Worm (Caenorhabditis elegans) whole organism, L4 larva: ENCODE data around the gene F27E5.3.

Source experiments
- F37D6.2 ChIP-seq: sonication (generic microtip); optimal IDR thresholded peaks from 2 replicates; lab custom pipeline; 2016; ENCODE audit warnings: mild to moderate bottlenecking, missing genetic modification characterization, missing compliant biosample characterization
- F49E8.2 ChIP-seq: sonication (generic microtip); optimal IDR thresholded peaks from 2 replicates; lab custom pipeline; 2016; ENCODE audit warnings: missing compliant biosample characterization, mild to moderate bottlenecking, missing genetic modification characterization, borderline replicate concordance
- R02D3.7 ChIP-seq: fragments of 150-350 bp; sonication (generic microtip); optimal IDR thresholded peaks from 3 replicates; lab custom pipeline; 2014; ENCODE audit warnings: missing biosample characterization, missing genetic modification characterization
- T26A8.4 ChIP-seq: fragments of 200-800 bp; sonication (Bioruptor generic); IDR thresholded peaks from 2 replicates; pipeline ENCODE4 v1.3.6; 2022; ENCODE audit warnings: missing genetic modification characterization, missing compliant biosample characterization
- Y48G9A.11 ChIP-seq: fragments of 200-800 bp; sonication (Bioruptor generic); IDR thresholded peaks from 2 replicates; pipeline ENCODE4 v1.3.6; 2022; ENCODE audit warnings: missing genetic modification reagents, missing genetic modification characterization, missing compliant biosample characterization
- Y75B8A.6 ChIP-seq: fragments of 200-800 bp; sonication (Bioruptor generic); IDR thresholded peaks from 2 replicates; pipeline ENCODE4 v1.3.6; 2022; ENCODE audit warnings: missing genetic modification reagents, missing genetic modification characterization, missing compliant biosample characterization
- ZK337.2 ChIP-seq: fragments of 200-800 bp; sonication (Bioruptor generic); IDR thresholded peaks from 2 replicates; pipeline ENCODE4 v1.3.6; 2022; ENCODE audit warnings: missing genetic modification reagents, missing genetic modification characterization, missing compliant biosample characterization
- ZK546.5 ChIP-seq, 2 experiments: sonication (generic microtip); optimal IDR thresholded peaks; 2 replicates each; lab custom pipeline; 2017; ENCODE audit warnings: missing biosample characterization in 2 of 2, missing genetic modification characterization in 2 of 2
- ceh-28 ChIP-seq: fragments of 150-350 bp; optimal IDR thresholded peaks from 2 replicates; lab custom pipeline; 2014; ENCODE audit warnings: missing biosample characterization, missing genetic modification reagents, missing genetic modification characterization
- ceh-62 ChIP-seq: sonication (generic microtip); optimal IDR thresholded peaks from 2 replicates; lab custom pipeline; 2017; ENCODE audit warnings: missing biosample characterization, missing genetic modification characterization
- ceh-82 ChIP-seq: sonication (generic microtip); optimal IDR thresholded peaks from 2 replicates; lab custom pipeline; 2017; ENCODE audit warnings: missing biosample characterization, missing genetic modification characterization
- cey-2 ChIP-seq: sonication (generic microtip); optimal IDR thresholded peaks from 3 replicates; lab custom pipeline; 2017; ENCODE audit warnings: missing genetic modification characterization, mild to moderate bottlenecking, missing compliant biosample characterization, antibody characterized with exemption, borderline replicate concordance; ENCODE audit not compliant: insufficient read depth
- daf-8 ChIP-seq: fragments of 200-800 bp; sonication (Bioruptor generic); IDR thresholded peaks from 2 replicates; pipeline ENCODE4 v1.3.6; 2022; ENCODE audit warnings: missing genetic modification characterization, missing compliant biosample characterization
- dmd-6 ChIP-seq: fragments of 200-800 bp; sonication (Bioruptor generic); IDR thresholded peaks from 2 replicates; pipeline ENCODE4 v1.3.6; 2022; ENCODE audit warnings: missing genetic modification reagents, missing genetic modification characterization, missing compliant biosample characterization
- dmd-8 ChIP-seq: fragments of 200-800 bp; sonication (Bioruptor generic); IDR thresholded peaks from 2 replicates; pipeline ENCODE4 v1.3.6; 2022; ENCODE audit warnings: missing genetic modification characterization, missing compliant biosample characterization
- duxl-1 ChIP-seq: sonication (generic microtip); optimal IDR thresholded peaks from 2 replicates; lab custom pipeline; 2016; ENCODE audit warnings: mild to moderate bottlenecking, missing genetic modification characterization, moderate library complexity, missing compliant biosample characterization; ENCODE audit not compliant: poor library complexity
- dve-1 ChIP-seq: sonication (generic microtip); optimal IDR thresholded peaks from 2 replicates; lab custom pipeline; 2017; ENCODE audit warnings: antibody characterized with exemption, mild to moderate bottlenecking, missing genetic modification characterization, missing compliant biosample characterization; ENCODE audit not compliant: insufficient read depth
- fkh-10 ChIP-seq: fragments of 150-350 bp; optimal IDR thresholded peaks from 2 replicates; lab custom pipeline; 2014; ENCODE audit warnings: missing biosample characterization, missing genetic modification reagents, missing genetic modification characterization
- fos-1 ChIP-seq: fragments of 150-350 bp; optimal IDR thresholded peaks from 2 replicates; lab custom pipeline; 2014; ENCODE audit warnings: missing biosample characterization, missing genetic modification characterization
- gei-8 ChIP-seq: fragments of 200-800 bp; sonication (Bioruptor generic); optimal IDR thresholded peaks from 2 replicates; lab custom pipeline; 2018; ENCODE audit warnings: mild to moderate bottlenecking, missing genetic modification characterization, missing compliant biosample characterization
- hif-1 ChIP-seq, 2 experiments: sonication (generic microtip); optimal IDR thresholded peaks; 2 replicates each; lab custom pipeline; 2016 to 2017; ENCODE audit warnings: missing compliant biosample characterization in 2 of 2, missing genetic modification characterization in 2 of 2, missing genetic modification reagents in 2 of 2, missing genotype in 2 of 2, mild to moderate bottlenecking in 1 of 2
- hlh-11 ChIP-seq: fragments of 200-800 bp; sonication (Bioruptor generic); optimal IDR thresholded peaks from 2 replicates; lab custom pipeline; 2018; ENCODE audit warnings: mild to moderate bottlenecking, missing genetic modification characterization, missing compliant biosample characterization
- hlh-30 ChIP-seq: sonication (generic microtip); optimal IDR thresholded peaks from 2 replicates; lab custom pipeline; 2017; ENCODE audit warnings: antibody characterized with exemption, mild to moderate bottlenecking, missing genetic modification characterization, missing compliant biosample characterization; ENCODE audit not compliant: insufficient read depth
- jun-1 ChIP-seq: fragments of 150-350 bp; optimal IDR thresholded peaks from 2 replicates; lab custom pipeline; 2014; ENCODE audit warnings: missing biosample characterization, missing genetic modification reagents, missing genetic modification characterization
- lim-7 ChIP-seq: fragments of 200-800 bp; sonication (Bioruptor generic); IDR thresholded peaks from 2 replicates; pipeline ENCODE4 v1.3.6; 2022; ENCODE audit warnings: missing genetic modification characterization, missing compliant biosample characterization
- lin-1 ChIP-seq: fragments of 200-800 bp; sonication (Bioruptor generic); IDR thresholded peaks from 2 replicates; pipeline ENCODE4 v1.3.6; 2022; ENCODE audit warnings: missing genetic modification reagents, missing genetic modification characterization, missing compliant biosample characterization
- lin-15B ChIP-seq: fragments of 150-350 bp; sonication (generic microtip); optimal IDR thresholded peaks from 3 replicates; lab custom pipeline; 2014; ENCODE audit warnings: missing biosample characterization, missing genetic modification characterization
- lin-39 ChIP-seq: fragments of 150-350 bp; optimal IDR thresholded peaks from 2 replicates; lab custom pipeline; 2014; ENCODE audit warnings: missing biosample characterization, missing genetic modification reagents, missing genetic modification characterization
- lsy-2 ChIP-seq, 2 experiments: fragments of 150-350 bp in 1 of 2; sonication (generic microtip) in 1 of 2; optimal IDR thresholded peaks; 2 replicates each; lab custom pipeline; 2014 to 2017; ENCODE audit warnings: missing biosample characterization in 2 of 2, missing genetic modification characterization in 2 of 2
- madf-9 ChIP-seq: fragments of 200-800 bp; sonication (Bioruptor generic); conservative IDR thresholded peaks from 2 replicates; pipeline ENCODE4 v1.3.6; 2022; ENCODE audit warnings: missing genetic modification reagents, missing genetic modification characterization, missing compliant biosample characterization
- mdl-1 ChIP-seq, 2 experiments: fragments of 150-350 bp in 1 of 2; sonication (generic microtip) in 1 of 2; optimal IDR thresholded peaks; 2 replicates each; lab custom pipeline; 2014 to 2017; ENCODE audit warnings: missing biosample characterization in 2 of 2, missing genetic modification characterization in 2 of 2
- mdt-29 ChIP-seq: fragments of 200-800 bp; sonication (Bioruptor generic); IDR thresholded peaks from 2 replicates; pipeline ENCODE4 v1.3.6; 2022; ENCODE audit warnings: missing genetic modification reagents, missing genetic modification characterization, missing compliant biosample characterization
- nhr-11 ChIP-seq: fragments of 150-350 bp; optimal IDR thresholded peaks from 2 replicates; lab custom pipeline; 2014; ENCODE audit warnings: missing biosample characterization, missing genetic modification characterization
- nhr-111 ChIP-seq: fragments of 200-800 bp; sonication (Bioruptor generic); optimal IDR thresholded peaks from 2 replicates; lab custom pipeline; 2018; ENCODE audit warnings: mild to moderate bottlenecking, missing genetic modification characterization, missing compliant biosample characterization
- nhr-237 ChIP-seq: sonication (generic microtip); optimal IDR thresholded peaks from 2 replicates; lab custom pipeline; 2017; ENCODE audit warnings: missing biosample characterization, missing genetic modification characterization
- nhr-25 ChIP-seq: sonication (generic microtip); optimal IDR thresholded peaks from 2 replicates; lab custom pipeline; 2017; ENCODE audit warnings: missing genetic modification characterization, mild to moderate bottlenecking, missing compliant biosample characterization, antibody characterized with exemption, moderate library complexity, borderline replicate concordance; ENCODE audit not compliant: insufficient read depth
- nhr-28 ChIP-seq: fragments of 150-350 bp; optimal IDR thresholded peaks from 2 replicates; lab custom pipeline; 2014; ENCODE audit warnings: missing biosample characterization, missing genetic modification characterization
- pha-4 ChIP-seq, 2 experiments: fragments of 150-350 bp in 1 of 2; fragments of 200-800 bp in 1 of 2; sonication (Bioruptor generic) in 1 of 2; IDR thresholded peaks in 1 of 2; optimal IDR thresholded peaks in 1 of 2; 2 replicates each; pipeline versions ENCODE4 v1.3.6 to Lab custom; 2014 to 2022; ENCODE audit warnings: missing genetic modification characterization in 2 of 2, missing genetic modification reagents in 2 of 2, missing biosample characterization in 1 of 2, missing compliant biosample characterization in 1 of 2
- php-3 ChIP-seq: fragments of 200-800 bp; sonication (Bioruptor generic); IDR thresholded peaks from 2 replicates; pipeline ENCODE4 v1.3.6; 2022; ENCODE audit warnings: missing genetic modification reagents, missing genetic modification characterization, missing compliant biosample characterization
- pqm-1 ChIP-seq: sonication (generic microtip); optimal IDR thresholded peaks from 2 replicates; lab custom pipeline; 2017; ENCODE audit warnings: missing biosample characterization, missing genetic modification characterization
- set-16 ChIP-seq: fragments of 200-800 bp; sonication (Bioruptor generic); IDR thresholded peaks from 2 replicates; pipeline ENCODE4 v1.3.6; 2022; ENCODE audit warnings: missing genetic modification reagents, missing genetic modification characterization, missing compliant biosample characterization
- skn-1 ChIP-seq: fragments of 150-350 bp; optimal IDR thresholded peaks from 2 replicates; lab custom pipeline; 2014; ENCODE audit warnings: missing biosample characterization, missing genetic modification characterization
- snpc-4 ChIP-seq: fragments of 150-350 bp; optimal IDR thresholded peaks from 2 replicates; lab custom pipeline; 2014; ENCODE audit warnings: missing biosample characterization, missing genetic modification characterization
- spr-1 ChIP-seq: sonication (generic microtip); optimal IDR thresholded peaks from 2 replicates; lab custom pipeline; 2016; ENCODE audit warnings: mild to moderate bottlenecking, missing genetic modification characterization, missing compliant biosample characterization
- spr-3 ChIP-seq: fragments of 200-800 bp; sonication (Bioruptor generic); optimal IDR thresholded peaks from 2 replicates; lab custom pipeline; 2018; ENCODE audit warnings: mild to moderate bottlenecking, missing genetic modification characterization, missing compliant biosample characterization
- unc-130 ChIP-seq: sonication (generic microtip); optimal IDR thresholded peaks from 2 replicates; lab custom pipeline; 2016; ENCODE audit warnings: missing genetic modification reagents, missing genetic modification characterization, missing compliant biosample characterization
- zag-1 ChIP-seq: fragments of 150-350 bp; optimal IDR thresholded peaks from 2 replicates; lab custom pipeline; 2014; ENCODE audit warnings: missing biosample characterization, missing genetic modification characterization
- zfp-2 ChIP-seq: sonication (generic microtip); optimal IDR thresholded peaks from 2 replicates; lab custom pipeline; 2016; ENCODE audit warnings: mild to moderate bottlenecking, missing genetic modification characterization, missing compliant biosample characterization
- zip-11 ChIP-seq: fragments of 200-800 bp; sonication (Bioruptor generic); IDR thresholded peaks from 2 replicates; pipeline ENCODE4 v1.3.6; 2022; ENCODE audit warnings: missing genetic modification characterization, missing compliant biosample characterization
- zip-2 ChIP-seq: fragments of 150-350 bp; optimal IDR thresholded peaks from 2 replicates; lab custom pipeline; 2014; ENCODE audit warnings: missing biosample characterization, missing genetic modification characterization
- ztf-11 ChIP-seq: fragments of 150-350 bp; optimal IDR thresholded peaks from 2 replicates; lab custom pipeline; 2014; ENCODE audit warnings: missing biosample characterization, missing genetic modification characterization

F27E5.3 gene

ce11 chrII:10174338-10174737 is 30.3 kb upstream of the F27E5.3 start, which contains the start of gene F33H1.4 (continued):
- TF ChIP-seq hlh-30 = no peak
- no peak for TF ChIP-seq nhr-111 (GFP tag; lab: Kevin White, UChicago)
- TF ChIP-seq F49E8.2 = peak; percentile 8
- TF ChIP-seq T26A8.4 = peak; percentile 25; the same call in 1 of the 2 replicates
- no peak; the same call in 1 of the 2 replicates for TF ChIP-seq dmd-6 (GFP tag; lab: Robert Waterston, UW)
- TF ChIP-seq ceh-62 (tag; lab: Kevin White, UChicago) = no peak
- no peak for TF ChIP-seq pqm-1
- no peak for TF ChIP-seq spr-1 (tag; lab: Kevin White, UChicago)
- no peak for TF ChIP-seq gei-8 (GFP tag; lab: Kevin White, UChicago)
- no peak for TF ChIP-seq Y75B8A.6 (GFP tag; lab: Robert Waterston, UW)
- TF ChIP-seq lin-15B = no peak
- no peak for TF ChIP-seq ZK546.5 (tag; optimal IDR thresholded peaks at IDR 0.05; lab: Kevin White, UChicago)
- TF ChIP-seq lim-7 = no peak
- TF ChIP-seq unc-130 (GFP tag; lab: Kevin White, UChicago) = peak; percentile 20
- peak; percentile 77 to 96 for TF ChIP-seq lsy-2 (tag; optimal IDR thresholded peaks at IDR 0.05; lab: Kevin White, UChicago)
- no peak for TF ChIP-seq spr-3
- no peak for TF ChIP-seq R02D3.7 (tag; lab: Kevin White, UChicago)
- no peak for TF ChIP-seq jun-1 (tag; lab: Kevin White, UChicago)
- TF ChIP-seq mdt-29 (GFP tag; lab: Robert Waterston, UW) = no peak
- TF ChIP-seq ceh-28 = peak; percentile 51
- no peak for TF ChIP-seq nhr-25
- TF ChIP-seq zag-1 = no peak
- no peak for TF ChIP-seq zip-2
- no peak for TF ChIP-seq madf-9 (GFP tag; lab: Robert Waterston, UW)
- peak; percentile 3 for TF ChIP-seq fkh-10 (GFP tag; lab: Kevin White, UChicago)
- no peak for TF ChIP-seq cey-2
- TF ChIP-seq duxl-1 (tag; lab: Kevin White, UChicago) = peak; percentile 44
- TF ChIP-seq ztf-11 = no peak
- TF ChIP-seq daf-8 (GFP tag; lab: Robert Waterston, UW) = no peak
- no peak for TF ChIP-seq hif-1 (tag; optimal IDR thresholded peaks at IDR 0.05; lab: Kevin White, UChicago)
- TF ChIP-seq dve-1 (tag; lab: Kevin White, UChicago) = no peak
- 0 out of 2 replicates have a peak, but pooled peaks have one; percentile 6 for TF ChIP-seq Y48G9A.11 (GFP tag; lab: Robert Waterston, UW)
- no peak for TF ChIP-seq mdl-1 (tag; optimal IDR thresholded peaks at IDR 0.05; lab: Kevin White, UChicago)
- TF ChIP-seq ceh-82 (tag; lab: Kevin White, UChicago) = no peak
- TF ChIP-seq pha-4 (GFP tag; IDR thresholded peaks at IDR 0.05; lab: Robert Waterston, UW) = no peak
- TF ChIP-seq pha-4 (tag; optimal IDR thresholded peaks at IDR 0.05; lab: Kevin White, UChicago) = no peak
- TF ChIP-seq nhr-11 (tag; lab: Kevin White, UChicago) = peak; percentile 80
- TF ChIP-seq zfp-2 (tag; lab: Kevin White, UChicago) = no peak
- TF ChIP-seq lin-39 (tag; lab: Kevin White, UChicago) = no peak
- no peak for TF ChIP-seq snpc-4 (tag; lab: Kevin White, UChicago)
- TF ChIP-seq nhr-28 (tag; lab: Kevin White, UChicago) = peak; percentile 12
- TF ChIP-seq lin-1 (GFP tag; lab: Robert Waterston, UW) = no peak
- TF ChIP-seq hlh-11 (tag; lab: Kevin White, UChicago) = peak; percentile 51
- TF ChIP-seq zip-11 (GFP tag; lab: Robert Waterston, UW) = no peak
- no peak for TF ChIP-seq skn-1 (tag; lab: Kevin White, UChicago)
- TF ChIP-seq dmd-8 (GFP tag; lab: Robert Waterston, UW) = no peak
- no peak for TF ChIP-seq nhr-237 (tag; lab: Kevin White, UChicago)
- TF ChIP-seq fos-1 (tag; lab: Kevin White, UChicago) = no peak
- TF ChIP-seq ZK337.2 (GFP tag; lab: Robert Waterston, UW) = no peak
- TF ChIP-seq php-3 (GFP tag; lab: Robert Waterston, UW) = no peak
- TF ChIP-seq set-16 (GFP tag; lab: Robert Waterston, UW) = no peak
- TF ChIP-seq F37D6.2 (tag; lab: Kevin White, UChicago) = peak; percentile 69
